Worm (Caenorhabditis elegans) whole organism, midembryonic: ENCODE data around the gene C36C5.12.

ENCODE experiments used
- T22C8.4 ChIP-seq: fragments of 200-800 bp; sonication (Bioruptor generic); IDR thresholded peaks from 2 replicates; pipeline ENCODE4 v1.3.6; 2022; ENCODE audit warnings: missing genetic modification characterization, missing compliant biosample characterization
- cog-1 ChIP-seq: sonication (generic microtip); optimal IDR thresholded peaks from 2 replicates; lab custom pipeline; 2016; ENCODE audit warnings: missing genetic modification characterization, missing compliant biosample characterization
- flt-1 ChIP-seq: fragments of 200-800 bp; sonication (Bioruptor generic); IDR thresholded peaks from 2 replicates; pipeline ENCODE4 v1.3.6; 2022; ENCODE audit warnings: missing genetic modification characterization, missing compliant biosample characterization
- klf-2 ChIP-seq: fragments of 200-800 bp; sonication (Bioruptor generic); conservative IDR thresholded peaks from 2 replicates; pipeline ENCODE4 v1.3.6; 2022; ENCODE audit warnings: missing genetic modification reagents, missing genetic modification characterization, missing compliant biosample characterization
- med-1 ChIP-seq: sonication (generic microtip); optimal IDR thresholded peaks from 2 replicates; lab custom pipeline; 2017; ENCODE audit warnings: missing genetic modification characterization, mild to moderate bottlenecking, missing compliant biosample characterization, antibody characterized with exemption, missing genetic modification reagents; ENCODE audit not compliant: insufficient read depth
- ref-1 ChIP-seq: fragments of 200-800 bp; sonication (Bioruptor generic); conservative IDR thresholded peaks from 2 replicates; pipeline ENCODE4 v1.3.6; 2022; ENCODE audit warnings: missing genetic modification reagents, missing genetic modification characterization, missing compliant biosample characterization
- tab-1 ChIP-seq: fragments of 200-800 bp; sonication (Bioruptor generic); IDR thresholded peaks from 2 replicates; pipeline ENCODE4 v1.3.6; 2022; ENCODE audit warnings: missing genetic modification characterization, missing compliant biosample characterization
- ztf-23 ChIP-seq: fragments of 200-800 bp; sonication (Bioruptor generic); IDR thresholded peaks from 2 replicates; pipeline ENCODE4 v1.3.6; 2022; ENCODE audit warnings: missing genetic modification reagents, missing genetic modification characterization, missing compliant biosample characterization
- ztf-29 ChIP-seq: fragments of 200-800 bp; sonication (Bioruptor generic); IDR thresholded peaks from 2 replicates; pipeline ENCODE4 v1.3.6; 2022; ENCODE audit warnings: missing genetic modification reagents, missing genetic modification characterization, missing compliant biosample characterization

DNA sequence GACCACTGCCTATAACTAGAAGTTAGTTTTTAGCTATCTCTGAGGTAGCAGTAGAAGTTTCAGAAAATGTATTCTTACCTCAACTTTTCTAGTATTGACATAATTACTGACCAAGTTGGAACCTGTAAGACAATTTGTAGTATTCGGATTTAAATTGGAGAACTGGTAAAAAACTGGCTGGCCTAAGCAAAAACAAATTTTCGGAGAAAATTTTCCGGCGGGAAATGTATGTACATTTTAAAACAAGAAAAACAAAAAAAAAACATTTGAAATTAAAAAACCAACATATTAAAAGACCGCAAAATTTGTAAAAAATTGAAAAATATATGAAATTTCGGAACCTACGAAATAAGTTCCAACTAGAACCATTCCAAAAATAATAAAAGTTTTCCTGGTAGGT, 12.2 kb downstream of the C36C5.12 start, which contains the start of gene srab-11:
- TF ChIP-seq flt-1 (no peak), klf-2 (GFP tag; lab: Robert Waterston, UW) (no peak), ztf-23 (GFP tag; lab: Robert Waterston, UW) (no peak), T22C8.4 (GFP tag; lab: Robert Waterston, UW) (no peak), ztf-29 (no peak), tab-1 (GFP tag; lab: Robert Waterston, UW) (no peak), med-1 (GFP tag; lab: Kevin White, UChicago) (no peak), cog-1 (no peak), ref-1 (GFP tag; lab: Robert Waterston, UW) (no peak)
